Worm (Caenorhabditis elegans) whole organism, young adult: ENCODE measurements around the gene twk-3.
A peak's percentile ranks its signal among the peaks of the same experiment; 100 is the strongest.

Source experiments
- B0019.2 ChIP-seq: fragments of 200-800 bp; sonication (Bioruptor generic); conservative IDR thresholded peaks from 2 replicates; pipeline ENCODE4 v1.3.6; 2022; ENCODE audit warnings: missing genetic modification reagents, missing genetic modification characterization, missing compliant biosample characterization
- F10E7.11 ChIP-seq: sonication (generic microtip); optimal IDR thresholded peaks from 2 replicates; lab custom pipeline; 2017; ENCODE audit warnings: mild to moderate bottlenecking, missing genetic modification characterization, moderate library complexity, missing compliant biosample characterization
- F22D6.2 ChIP-seq: sonication (generic microtip); optimal IDR thresholded peaks from 2 replicates; lab custom pipeline; 2016; ENCODE audit warnings: mild to moderate bottlenecking, missing genetic modification characterization, missing compliant biosample characterization
- F33H1.4 ChIP-seq: fragments of 200-800 bp; sonication (Bioruptor generic); IDR thresholded peaks from 2 replicates; pipeline ENCODE4 v1.3.6; 2022; ENCODE audit warnings: missing genetic modification reagents, missing genetic modification characterization, missing compliant biosample characterization
- F37B4.10 ChIP-seq: fragments of 200-800 bp; sonication (Bioruptor generic); IDR thresholded peaks from 2 replicates; pipeline ENCODE4 v1.3.6; 2022; ENCODE audit warnings: missing genetic modification characterization, missing compliant biosample characterization
- F39B2.1 ChIP-seq: fragments of 200-800 bp; sonication (Bioruptor generic); IDR thresholded peaks from 2 replicates; pipeline ENCODE4 v1.3.6; 2022; ENCODE audit warnings: missing genetic modification reagents, missing genetic modification characterization, missing compliant biosample characterization
- F49E8.2 ChIP-seq: sonication (generic microtip); optimal IDR thresholded peaks from 3 replicates; lab custom pipeline; 2017; ENCODE audit warnings: missing genetic modification characterization, mild to moderate bottlenecking, missing compliant biosample characterization, antibody characterized with exemption, moderate library complexity; ENCODE audit not compliant: insufficient read depth
- F52B5.7 ChIP-seq: sonication (generic microtip); optimal IDR thresholded peaks from 2 replicates; lab custom pipeline; 2016; ENCODE audit warnings: mild to moderate bottlenecking, missing genetic modification characterization, missing compliant biosample characterization
- Y53G8AR.9 ChIP-seq: fragments of 200-800 bp; sonication (Bioruptor generic); conservative IDR thresholded peaks from 2 replicates; pipeline ENCODE4 v1.3.6; 2022; ENCODE audit warnings: missing genetic modification reagents, missing genetic modification characterization, missing compliant biosample characterization
- Y56A3A.18 ChIP-seq: fragments of 200-800 bp; sonication (Bioruptor generic); IDR thresholded peaks from 2 replicates; pipeline ENCODE4 v1.3.6; 2022; ENCODE audit warnings: missing genetic modification reagents, missing genetic modification characterization, missing compliant biosample characterization
- Y79H2A.3 ChIP-seq: fragments of 200-800 bp; sonication (Bioruptor generic); conservative IDR thresholded peaks from 2 replicates; pipeline ENCODE4 v1.3.6; 2022; ENCODE audit warnings: missing genetic modification reagents, missing genetic modification characterization, missing compliant biosample characterization
- ZK185.1 ChIP-seq: sonication (generic microtip); optimal IDR thresholded peaks from 2 replicates; lab custom pipeline; 2016; ENCODE audit warnings: mild to moderate bottlenecking, missing genetic modification characterization, missing compliant biosample characterization; ENCODE audit not compliant: poor library complexity, severe bottlenecking
- ama-1 ChIP-seq, 3 experiments: fragments of 150-350 bp in 1 of 3; sonication (generic microtip) in 2 of 3; optimal IDR thresholded peaks; 2 replicates each; lab custom pipeline; 2014 to 2018; ENCODE audit warnings: missing biosample characterization in 2 of 3, missing genetic modification characterization in 2 of 3, missing genetic modification reagents in 2 of 3
- athp-1 ChIP-seq: sonication (generic microtip); optimal IDR thresholded peaks from 2 replicates; lab custom pipeline; 2017; ENCODE audit warnings: mild to moderate bottlenecking, missing genetic modification characterization, missing compliant biosample characterization
- attf-6 ChIP-seq: fragments of 200-800 bp; sonication (Bioruptor generic); IDR thresholded peaks from 2 replicates; pipeline ENCODE4 v1.3.6; 2022; ENCODE audit warnings: missing genetic modification reagents, missing genetic modification characterization, missing compliant biosample characterization
- cebp-1 ChIP-seq, 2 experiments: fragments of 200-800 bp in 1 of 2; sonication (Bioruptor generic) in 1 of 2; sonication (generic microtip) in 1 of 2; IDR thresholded peaks in 1 of 2; optimal IDR thresholded peaks in 1 of 2; 2 replicates each; pipeline versions ENCODE4 v1.3.6 to Lab custom; 2017 to 2022; ENCODE audit warnings: missing compliant biosample characterization in 2 of 2, missing genetic modification characterization in 2 of 2, mild to moderate bottlenecking in 1 of 2, missing genetic modification reagents in 1 of 2, moderate library complexity in 1 of 2
- ceh-91 ChIP-seq: fragments of 200-800 bp; sonication (Bioruptor generic); IDR thresholded peaks from 2 replicates; pipeline ENCODE4 v1.3.6; 2022; ENCODE audit warnings: missing genetic modification reagents, missing genetic modification characterization, missing compliant biosample characterization
- dox-1 ChIP-seq: fragments of 200-800 bp; sonication (Bioruptor generic); IDR thresholded peaks from 2 replicates; pipeline ENCODE4 v1.3.6; 2022; ENCODE audit warnings: missing genetic modification reagents, missing genetic modification characterization, missing compliant biosample characterization
- dpff-1 ChIP-seq: sonication (generic microtip); optimal IDR thresholded peaks from 2 replicates; lab custom pipeline; 2017; ENCODE audit warnings: mild to moderate bottlenecking, missing genetic modification characterization, missing compliant biosample characterization
- dpl-1 ChIP-seq: fragments of 150-350 bp; optimal IDR thresholded peaks from 2 replicates; lab custom pipeline; 2014; ENCODE audit warnings: missing biosample characterization, missing genetic modification reagents, missing genetic modification characterization
- egrh-3 ChIP-seq: fragments of 200-800 bp; sonication (Bioruptor generic); IDR thresholded peaks from 2 replicates; pipeline ENCODE4 v1.3.6; 2022; ENCODE audit warnings: missing genetic modification reagents, missing genetic modification characterization, missing compliant biosample characterization
- ekl-4 ChIP-seq: fragments of 200-800 bp; sonication (Bioruptor generic); IDR thresholded peaks from 2 replicates; pipeline ENCODE4 v1.3.6; 2022; ENCODE audit warnings: missing genetic modification reagents, missing genetic modification characterization, missing compliant biosample characterization
- hlh-12 ChIP-seq: sonication (generic microtip); optimal IDR thresholded peaks from 2 replicates; lab custom pipeline; 2016; ENCODE audit warnings: missing genetic modification characterization, missing compliant biosample characterization
- hmg-20 ChIP-seq: fragments of 200-800 bp; sonication (Bioruptor generic); IDR thresholded peaks from 2 replicates; pipeline ENCODE4 v1.3.6; 2022; ENCODE audit warnings: missing genetic modification reagents, missing genetic modification characterization, missing compliant biosample characterization
- let-607 ChIP-seq, 2 experiments: fragments of 200-800 bp in 1 of 2; sonication (Bioruptor generic) in 1 of 2; sonication (generic microtip) in 1 of 2; optimal IDR thresholded peaks; 2 replicates each; lab custom pipeline; 2016 to 2018; ENCODE audit warnings: mild to moderate bottlenecking in 2 of 2, missing compliant biosample characterization in 2 of 2, missing genetic modification characterization in 2 of 2, moderate library complexity in 2 of 2, missing genotype in 1 of 2
- lin-26 ChIP-seq: fragments of 200-800 bp; sonication (Bioruptor generic); IDR thresholded peaks from 2 replicates; pipeline ENCODE4 v1.3.6; 2022; ENCODE audit warnings: missing genetic modification reagents, missing genetic modification characterization, missing compliant biosample characterization
- lin-35 ChIP-seq, 3 experiments: fragments of 150-350 bp in 2 of 3; sonication (generic microtip) in 1 of 3; optimal IDR thresholded peaks; 2 replicates each; lab custom pipeline; 2014 to 2018; ENCODE audit warnings: missing biosample characterization in 3 of 3, missing genetic modification characterization in 3 of 3, missing genetic modification reagents in 3 of 3
- lin-40 ChIP-seq: sonication (generic microtip); optimal IDR thresholded peaks from 2 replicates; lab custom pipeline; 2016; ENCODE audit warnings: missing genetic modification characterization, mild to moderate bottlenecking, missing compliant biosample characterization, missing genotype, missing genetic modification reagents
- lsl-1 ChIP-seq: fragments of 200-800 bp; sonication (Bioruptor generic); optimal IDR thresholded peaks from 2 replicates; lab custom pipeline; 2018; ENCODE audit warnings: mild to moderate bottlenecking, missing genetic modification characterization, moderate library complexity, missing compliant biosample characterization
- lsy-27 ChIP-seq: sonication (generic microtip); optimal IDR thresholded peaks from 2 replicates; lab custom pipeline; 2017; ENCODE audit warnings: missing genetic modification characterization, mild to moderate bottlenecking, missing compliant biosample characterization, antibody characterized with exemption, missing genotype, borderline replicate concordance; ENCODE audit not compliant: insufficient read depth
- madf-6 ChIP-seq: fragments of 200-800 bp; sonication (Bioruptor generic); IDR thresholded peaks from 2 replicates; pipeline ENCODE4 v1.3.6; 2022; ENCODE audit warnings: missing genetic modification reagents, missing genetic modification characterization, missing compliant biosample characterization
- mel-28 ChIP-seq: sonication (generic microtip); optimal IDR thresholded peaks from 2 replicates; lab custom pipeline; 2016; ENCODE audit warnings: borderline replicate concordance, mild to moderate bottlenecking, missing genetic modification characterization, missing compliant biosample characterization
- mes-4 ChIP-seq: sonication (generic microtip); optimal IDR thresholded peaks from 2 replicates; lab custom pipeline; 2016; ENCODE audit warnings: missing genotype, missing genetic modification characterization, missing compliant biosample characterization
- rcor-1 ChIP-seq: fragments of 200-800 bp; sonication (Bioruptor generic); IDR thresholded peaks from 2 replicates; pipeline ENCODE4 v1.3.6; 2022; ENCODE audit warnings: missing genetic modification reagents, missing genetic modification characterization, missing compliant biosample characterization
- snpc-1.1 ChIP-seq: sonication (generic microtip); optimal IDR thresholded peaks from 2 replicates; lab custom pipeline; 2017; ENCODE audit warnings: missing genetic modification characterization, mild to moderate bottlenecking, missing compliant biosample characterization, antibody characterized with exemption, moderate library complexity, missing genotype, missing genetic modification reagents; ENCODE audit not compliant: insufficient read depth
- snpc-4 ChIP-seq, 5 experiments: fragments of 150-350 bp in 1 of 5; sonication (generic microtip) in 4 of 5; optimal IDR thresholded peaks; 2 replicates each; lab custom pipeline; 2014 to 2018; ENCODE audit warnings: missing genetic modification characterization in 5 of 5, missing biosample characterization in 3 of 5, antibody characterized with exemption in 2 of 5, mild to moderate bottlenecking in 2 of 5, missing compliant biosample characterization in 2 of 5, missing genotype in 2 of 5, moderate library complexity in 2 of 5, missing genetic modification reagents in 1 of 5
- somi-1 ChIP-seq: fragments of 200-800 bp; sonication (Bioruptor generic); optimal IDR thresholded peaks from 2 replicates; lab custom pipeline; 2018; ENCODE audit warnings: mild to moderate bottlenecking, missing genetic modification characterization, missing compliant biosample characterization
- tlf-1 ChIP-seq: fragments of 200-800 bp; sonication (Bioruptor generic); optimal IDR thresholded peaks from 2 replicates; lab custom pipeline; 2018; ENCODE audit warnings: mild to moderate bottlenecking, missing genetic modification characterization, missing compliant biosample characterization
- unc-130 ChIP-seq: sonication (generic microtip); optimal IDR thresholded peaks from 2 replicates; lab custom pipeline; 2016; ENCODE audit warnings: missing genetic modification reagents, missing genetic modification characterization, missing compliant biosample characterization
- zfh-2 ChIP-seq: fragments of 200-800 bp; sonication (Bioruptor generic); conservative IDR thresholded peaks from 2 replicates; pipeline ENCODE4 v1.3.6; 2022; ENCODE audit warnings: missing genetic modification reagents, missing genetic modification characterization, missing compliant biosample characterization
- ztf-18 ChIP-seq: sonication (generic microtip); optimal IDR thresholded peaks from 2 replicates; lab custom pipeline; 2016; ENCODE audit warnings: missing genotype, mild to moderate bottlenecking, missing genetic modification characterization, missing compliant biosample characterization
- ztf-22 ChIP-seq: fragments of 200-800 bp; sonication (Bioruptor generic); optimal IDR thresholded peaks from 2 replicates; lab custom pipeline; 2018; ENCODE audit warnings: mild to moderate bottlenecking, missing genetic modification characterization, moderate library complexity, missing compliant biosample characterization
- ztf-3 ChIP-seq: fragments of 200-800 bp; sonication (Bioruptor generic); optimal IDR thresholded peaks from 2 replicates; lab custom pipeline; 2018; ENCODE audit warnings: mild to moderate bottlenecking, missing genetic modification characterization, missing compliant biosample characterization

Gene twk-3

DNA sequence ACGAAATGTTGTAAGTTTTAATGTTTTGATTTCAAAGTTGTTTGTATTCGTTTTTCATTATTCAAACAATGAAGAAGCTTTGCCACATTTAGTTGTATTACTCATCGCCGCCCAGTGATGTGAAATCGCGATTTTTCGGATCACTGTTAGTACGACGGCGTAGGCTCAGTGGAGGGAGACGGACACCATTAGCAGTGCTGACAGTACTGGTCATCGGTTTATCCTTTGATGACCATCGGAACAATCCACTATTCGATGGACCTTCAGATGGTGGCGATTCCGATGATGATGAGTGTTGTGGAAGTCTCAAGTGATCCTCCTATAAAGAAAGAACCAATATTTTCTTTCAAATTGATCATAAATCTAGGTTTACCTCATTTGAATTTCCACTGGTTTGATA, 25.1 kb downstream of the twk-3 start:
- TF ChIP-seq unc-130 (GFP tag; lab: Kevin White, UChicago) (no peak), ZK185.1 (tag; lab: Kevin White, UChicago) (peak; percentile 9), mes-4 (tag; lab: Kevin White, UChicago) (peak; percentile 21), madf-6 (GFP tag; lab: Robert Waterston, UW) (peak; percentile 60), athp-1 (tag; lab: Kevin White, UChicago) (peak; percentile 74), snpc-4 (GFP tag; optimal IDR thresholded peaks at IDR 0.05; lab: Kevin White, UChicago) (no peak), snpc-4 (tag; optimal IDR thresholded peaks at IDR 0.05; lab: Kevin White, UChicago) (peak in 1 of 4 experiments; percentile 1), ekl-4 (GFP tag; lab: Robert Waterston, UW) (0 out of 2 replicates have a peak, but pooled peaks have one; percentile 15), attf-6 (GFP tag; lab: Robert Waterston, UW) (0 out of 2 replicates have a peak, but pooled peaks have one; percentile 10), F49E8.2 (tag; lab: Kevin White, UChicago) (peak; percentile 21), lin-26 (GFP tag; lab: Robert Waterston, UW) (0 out of 2 replicates have a peak, but pooled peaks have one; percentile 29), Y53G8AR.9 (GFP tag; lab: Robert Waterston, UW) (peak; percentile 78), hlh-12 (tag; lab: Kevin White, UChicago) (no peak), ama-1 (optimal IDR thresholded peaks at IDR 0.05; lab: Kevin White, UChicago) (no peak), ama-1 (GFP tag; optimal IDR thresholded peaks at IDR 0.05; lab: Kevin White, UChicago) (peak in 1 of 2 experiments; percentile 33), tlf-1 (GFP tag; lab: Kevin White, UChicago) (peak; percentile 50), snpc-1.1 (no peak)

DNA sequence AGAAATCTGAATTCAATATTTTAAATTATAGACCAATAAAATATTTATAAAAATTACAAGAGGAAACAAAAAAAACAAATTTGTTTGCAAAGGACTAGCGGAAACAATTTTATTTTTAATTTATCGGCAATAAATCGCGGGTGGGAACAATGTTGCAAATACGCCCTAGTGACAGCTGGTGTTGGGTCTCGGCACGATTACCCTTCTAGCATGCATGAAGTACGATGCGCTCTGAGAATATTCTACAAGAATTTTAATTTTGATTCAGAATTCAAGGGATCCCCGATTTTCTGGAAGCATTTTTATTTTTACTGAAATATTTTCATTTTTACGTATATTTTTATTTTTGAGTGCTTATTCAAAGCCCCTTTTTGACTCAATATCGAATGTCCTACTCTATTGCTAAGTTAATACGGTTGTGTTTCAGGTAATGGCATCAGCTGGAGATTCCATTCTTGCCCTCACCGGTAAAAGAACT, 27.5 kb downstream of the twk-3 start, which contains the start of the genes mig-5 and cct-1:
Gene mig-5, minus strand, starts transcription at position 8 of the 478 bp plus-strand sequence.
Gene cct-1, plus strand, starts transcription at position 428 of the 478 bp plus-strand sequence.
- TF ChIP-seq lin-35 (GFP tag; optimal IDR thresholded peaks at IDR 0.05; lab: Kevin White, UChicago) (peak in 2 of 3 experiments; percentile 77 to 92), somi-1 (GFP tag; lab: Kevin White, UChicago) (peak; percentile 87), B0019.2 (0 out of 2 replicates have a peak, but pooled peaks have one; percentile 22), ama-1 (optimal IDR thresholded peaks at IDR 0.05; lab: Kevin White, UChicago) (no peak), ama-1 (GFP tag; optimal IDR thresholded peaks at IDR 0.05; lab: Kevin White, UChicago) (no peak), dpl-1 (GFP tag; lab: Kevin White, UChicago) (peak; percentile 53), F10E7.11 (no peak), ztf-22 (no peak), hlh-12 (tag; lab: Kevin White, UChicago) (no peak), F39B2.1 (GFP tag; lab: Robert Waterston, UW) (no peak), lin-40 (tag; lab: Kevin White, UChicago) (peak; percentile 96), Y56A3A.18 (GFP tag; lab: Robert Waterston, UW) (peak; percentile 86; the same call in 1 of the 2 replicates), dpff-1 (tag; lab: Kevin White, UChicago) (no peak), egrh-3 (GFP tag; lab: Robert Waterston, UW) (no peak), F37B4.10 (no peak), lsy-27 (tag; lab: Kevin White, UChicago) (no peak), hmg-20 (GFP tag; lab: Robert Waterston, UW) (peak; percentile 73; the same call in 1 of the 2 replicates), F22D6.2 (peak; percentile 60), F33H1.4 (GFP tag; lab: Robert Waterston, UW) (peak; percentile 100), rcor-1 (GFP tag; lab: Robert Waterston, UW) (peak; percentile 91), let-607 (tag; optimal IDR thresholded peaks at IDR 0.05; lab: Kevin White, UChicago) (peak in 1 of 2 experiments; percentile 84), Y79H2A.3 (GFP tag; lab: Robert Waterston, UW) (no peak), ceh-91 (GFP tag; lab: Robert Waterston, UW) (peak; percentile 87), cebp-1 (GFP tag; IDR thresholded peaks at IDR 0.05; lab: Robert Waterston, UW) (peak; percentile 52; the same call in 1 of the 2 replicates), cebp-1 (tag; optimal IDR thresholded peaks at IDR 0.05; lab: Kevin White, UChicago) (no peak), F52B5.7 (tag; lab: Kevin White, UChicago) (no peak), zfh-2 (GFP tag; lab: Robert Waterston, UW) (no peak), ztf-3 (GFP tag; lab: Kevin White, UChicago) (peak; percentile 27), mel-28 (no peak), ztf-18 (tag; lab: Kevin White, UChicago) (peak; percentile 77), dox-1 (GFP tag; lab: Robert Waterston, UW) (peak; percentile 95), lsl-1 (GFP tag; lab: Kevin White, UChicago) (peak; percentile 79)
